Fruit fly (Drosophila melanogaster): ENCODE results near the gene CG14937.

The CG14937 gene

DNA sequence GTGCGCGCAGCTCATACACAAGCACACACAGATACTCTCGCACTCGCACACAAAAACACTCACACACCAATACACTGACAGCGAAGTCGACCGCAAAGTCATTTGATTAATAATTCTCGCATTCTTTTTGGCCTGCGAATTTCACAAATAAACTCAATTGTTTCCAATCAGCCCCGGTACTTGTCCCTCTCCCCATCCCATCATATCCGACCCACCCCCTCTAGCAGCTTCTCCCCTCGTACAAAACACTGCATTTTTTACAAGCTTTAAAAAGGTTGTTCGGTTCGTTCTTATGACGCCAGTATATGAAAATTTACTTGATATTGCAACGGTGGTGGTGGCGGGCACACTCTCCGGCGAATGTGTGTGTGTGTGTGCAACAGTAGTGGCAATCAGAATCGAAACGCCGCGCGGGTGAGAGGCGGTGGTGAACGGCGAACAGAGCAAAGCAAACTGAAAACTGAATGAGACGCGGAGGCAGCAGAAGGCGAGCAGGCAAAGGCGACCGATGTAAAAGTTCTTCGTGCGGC, 13.9 kb upstream of the CG14937 start (continued):
- TF ChIP-seq tgo (GFP tag; IDR thresholded peaks at IDR 0.05), result no peak
- TF ChIP-seq trem (tag; optimal IDR thresholded peaks at IDR 0.05), result no peak
- TF ChIP-seq CG11695 (GFP tag; IDR thresholded peaks at IDR 0.05), result 0 out of 3 replicates have a peak, but pooled peaks have one; percentile 32
- TF ChIP-seq gt (GFP tag; IDR thresholded peaks at IDR 0.05), result no peak
- TF ChIP-seq sr (GFP tag; IDR thresholded peaks at IDR 0.05), result 0 out of 3 replicates have a peak, but pooled peaks have one; percentile 61
- TF ChIP-seq Trl (optimal IDR thresholded peaks at IDR 0.05), result no peak
- peak; percentile 24 for TF ChIP-seq Trl (GFP tag; optimal IDR thresholded peaks at IDR 0.05)
- no peak for TF ChIP-seq stwl (tag; optimal IDR thresholded peaks at IDR 0.05)
- no peak for TF ChIP-seq vfl (GFP tag; optimal IDR thresholded peaks at IDR 0.05)
- TF ChIP-seq Vsx1 (GFP tag; optimal IDR thresholded peaks at IDR 0.05), result no peak
- TF ChIP-seq slp2 (GFP tag; optimal IDR thresholded peaks at IDR 0.05), result no peak
- no peak for TF ChIP-seq CG2678 (tag; optimal IDR thresholded peaks at IDR 0.05)
- TF ChIP-seq CG3726 (GFP tag; IDR thresholded peaks at IDR 0.05), result no peak
- TF ChIP-seq B-H2 (GFP tag; optimal IDR thresholded peaks at IDR 0.05), result peak; percentile 44
- no peak for TF ChIP-seq CG7839 (tag; optimal IDR thresholded peaks at IDR 0.05)
- TF ChIP-seq CG15269 (tag; optimal IDR thresholded peaks at IDR 0.05), result no peak
- no peak for TF ChIP-seq CG8281 (tag; optimal IDR thresholded peaks at IDR 0.05)
- no peak for TF ChIP-seq CG2202 (tag; optimal IDR thresholded peaks at IDR 0.05)
- no peak for TF ChIP-seq crp (GFP tag; optimal IDR thresholded peaks at IDR 0.05)
- peak; percentile 24 for TF ChIP-seq corto (GFP tag; optimal IDR thresholded peaks at IDR 0.05)
- TF ChIP-seq peb (GFP tag; IDR thresholded peaks at IDR 0.05), result no peak
- peak; percentile 33 for TF ChIP-seq CG2116 (GFP tag; optimal IDR thresholded peaks at IDR 0.05)
- TF ChIP-seq bsh (GFP tag; optimal IDR thresholded peaks at IDR 0.05), result peak in 1 of 2 experiments; percentile 18
- TF ChIP-seq vvl (GFP tag; IDR thresholded peaks at IDR 0.05), result peak; percentile 60
- no peak for TF ChIP-seq CG7786 (GFP tag; optimal IDR thresholded peaks at IDR 0.05)
- no peak for TF ChIP-seq PHDP (tag; optimal IDR thresholded peaks at IDR 0.05)
- no peak for TF ChIP-seq sens-2 (GFP tag; IDR thresholded peaks at IDR 0.05)
- TF ChIP-seq Fer1 (GFP tag; optimal IDR thresholded peaks at IDR 0.05), result no peak
- TF ChIP-seq CG11247 (GFP tag; IDR thresholded peaks at IDR 0.05), result 0 out of 2 replicates have a peak, but pooled peaks have one; percentile 10
- no peak for TF ChIP-seq D (optimal IDR thresholded peaks at IDR 0.05)
- TF ChIP-seq D (GFP tag; optimal IDR thresholded peaks at IDR 0.05), result no peak
- TF ChIP-seq CG12071 (GFP tag; optimal IDR thresholded peaks at IDR 0.05), result peak; percentile 52
- TF ChIP-seq Bgb (GFP tag; IDR thresholded peaks at IDR 0.05; ENCODE audit: partially characterized antibody), result peak; percentile 72
- no peak for TF ChIP-seq klu (GFP tag; IDR thresholded peaks at IDR 0.05)
- TF ChIP-seq CG10366 (GFP tag; IDR thresholded peaks at IDR 0.05), result no peak
- no peak for TF ChIP-seq ken (GFP tag; IDR thresholded peaks at IDR 0.05)
- TF ChIP-seq mam (GFP tag; optimal IDR thresholded peaks at IDR 0.05), result peak; percentile 18
- no peak for TF ChIP-seq en (GFP tag; optimal IDR thresholded peaks at IDR 0.05)
- TF ChIP-seq CG9797 (GFP tag; optimal IDR thresholded peaks at IDR 0.05), result no peak
- no peak for TF ChIP-seq CG11093 (GFP tag; IDR thresholded peaks at IDR 0.05)
- no peak for TF ChIP-seq Gsc (GFP tag; IDR thresholded peaks at IDR 0.05)
- peak; percentile 81; the same call in 1 of the 2 replicates for TF ChIP-seq rib (GFP tag; IDR thresholded peaks at IDR 0.05)
- peak; percentile 28 for TF ChIP-seq MESR4 (GFP tag; optimal IDR thresholded peaks at IDR 0.05)
- no peak for TF ChIP-seq CG33557 (GFP tag; optimal IDR thresholded peaks at IDR 0.05)
- peak; percentile 34 for TF ChIP-seq her (GFP tag; optimal IDR thresholded peaks at IDR 0.05)
- no peak for TF ChIP-seq CG31441 (GFP tag; IDR thresholded peaks at IDR 0.05)
- TF ChIP-seq odd (GFP tag; optimal IDR thresholded peaks at IDR 0.05), result no peak
- peak; percentile 6 for TF ChIP-seq YL-1 (GFP tag; optimal IDR thresholded peaks at IDR 0.05)
- TF ChIP-seq CG17361 (GFP tag; IDR thresholded peaks at IDR 0.05), result no peak
- no peak for TF ChIP-seq CG13624 (GFP tag; optimal IDR thresholded peaks at IDR 0.05)
- no peak for TF ChIP-seq CG9727 (GFP tag; optimal IDR thresholded peaks at IDR 0.05)
- no peak for TF ChIP-seq bigmax (GFP tag; optimal IDR thresholded peaks at IDR 0.05)
